3 worm cellular contexts compared by ENCODE assay signal in the genomic region with DNA sequence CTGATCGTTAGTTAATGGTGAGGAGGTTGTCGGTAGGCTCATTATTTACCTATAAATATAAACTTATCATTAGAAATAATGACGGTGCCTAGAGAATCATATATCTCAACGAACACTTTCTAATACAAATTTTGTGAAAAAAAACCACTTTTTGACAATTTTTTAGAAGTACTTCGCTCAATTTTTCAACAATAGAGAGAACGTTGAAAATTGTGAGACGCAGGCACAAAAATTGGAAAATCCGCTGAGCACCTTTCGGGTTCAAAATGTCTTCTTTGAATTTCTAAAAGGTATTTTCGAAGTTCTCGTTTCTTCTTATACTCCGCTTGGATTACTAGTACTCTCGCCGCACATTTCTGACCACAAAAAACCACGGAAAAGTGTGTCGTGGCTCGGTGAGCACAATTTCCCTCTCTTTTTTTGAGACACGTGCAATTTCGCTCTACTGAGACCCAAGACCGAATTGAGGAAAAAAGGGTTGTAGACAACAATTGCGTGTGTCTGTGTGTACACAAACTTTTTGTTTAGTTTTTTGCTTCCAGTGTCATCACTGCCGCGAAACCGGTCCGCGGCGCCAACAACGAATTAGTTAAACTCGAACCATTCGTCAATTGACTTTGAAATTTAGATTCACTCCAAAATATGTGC.
A peak's percentile ranks its signal among the peaks of the same experiment; 100 is the strongest.
TF ChIP-seq lines count a peak whose summit lies in the region.

A gene (minus strand): TSS at position 51 of the 648 bp plus-strand sequence.

TF ChIP-seq in whole organism, L1 larva, 84 proteins besides CTCF, POLR2A, EP300 and RAD21 (continued from another document and continues in another):
- no peak for TF ChIP-seq nhr-12 (tag; optimal IDR thresholded peaks at IDR 0.05; lab: Kevin White, UChicago)
- TF ChIP-seq aha-1 (tag; optimal IDR thresholded peaks at IDR 0.05; lab: Kevin White, UChicago) = no peak
- TF ChIP-seq pag-3 (tag; optimal IDR thresholded peaks at IDR 0.05; lab: Kevin White, UChicago; ENCODE audit: borderline replicate concordance, insufficient read depth) = no peak
- no peak for TF ChIP-seq pqm-1 (tag; optimal IDR thresholded peaks at IDR 0.05; lab: Kevin White, UChicago)
- no peak for TF ChIP-seq isw-1 (GFP tag; IDR thresholded peaks at IDR 0.05; lab: Robert Waterston, UW)
- no peak for TF ChIP-seq unc-86 (tag; optimal IDR thresholded peaks at IDR 0.05; lab: Kevin White, UChicago)
- TF ChIP-seq sptf-1 (tag; optimal IDR thresholded peaks at IDR 0.05; lab: Kevin White, UChicago) = no peak
- no peak for TF ChIP-seq efl-3 (GFP tag; optimal IDR thresholded peaks at IDR 0.05; lab: Kevin White, UChicago)
- no peak for TF ChIP-seq fkh-4 (tag; optimal IDR thresholded peaks at IDR 0.05; lab: Kevin White, UChicago; ENCODE audit: borderline replicate concordance)
- no peak for TF ChIP-seq ceh-88 (GFP tag; IDR thresholded peaks at IDR 0.05; lab: Robert Waterston, UW)
- TF ChIP-seq tbx-2 (tag; optimal IDR thresholded peaks at IDR 0.05; lab: Kevin White, UChicago) = peak; percentile 43
- TF ChIP-seq hlh-4 (tag; optimal IDR thresholded peaks at IDR 0.05; lab: Kevin White, UChicago) = no peak
- no peak for TF ChIP-seq lin-13 (GFP tag; optimal IDR thresholded peaks at IDR 0.05; lab: Kevin White, UChicago)
- no peak for TF ChIP-seq skn-1 (tag; optimal IDR thresholded peaks at IDR 0.05; lab: Kevin White, UChicago)
- no peak for TF ChIP-seq pax-3 (tag; optimal IDR thresholded peaks at IDR 0.05; lab: Kevin White, UChicago)
- TF ChIP-seq mdl-1 (tag; optimal IDR thresholded peaks at IDR 0.05; lab: Kevin White, UChicago) = peak in 1 of 2 experiments; percentile 64
- no peak for TF ChIP-seq unc-98 (GFP tag; IDR thresholded peaks at IDR 0.05; lab: Robert Waterston, UW)
- TF ChIP-seq ces-1 (GFP tag; optimal IDR thresholded peaks at IDR 0.05; lab: Kevin White, UChicago) = no peak
- no peak for TF ChIP-seq ama-1 (optimal IDR thresholded peaks at IDR 0.05; lab: Kevin White, UChicago)
- TF ChIP-seq ceh-8 (GFP tag; optimal IDR thresholded peaks at IDR 0.05; lab: Kevin White, UChicago) = no peak
- TF ChIP-seq C34B4.2 (tag; optimal IDR thresholded peaks at IDR 0.05; lab: Kevin White, UChicago) = no peak
- no peak for TF ChIP-seq zip-4 (GFP tag; optimal IDR thresholded peaks at IDR 0.05; lab: Kevin White, UChicago)
- TF ChIP-seq unc-130 (tag; optimal IDR thresholded peaks at IDR 0.05; lab: Kevin White, UChicago) = no peak
- no peak for TF ChIP-seq unc-30 (tag; optimal IDR thresholded peaks at IDR 0.05; lab: Kevin White, UChicago)
- TF ChIP-seq dpl-1 (GFP tag; optimal IDR thresholded peaks at IDR 0.05; lab: Kevin White, UChicago) = peak in 2 of 3 experiments; percentile 2 to 35
- no peak for TF ChIP-seq sup-37 (GFP tag; optimal IDR thresholded peaks at IDR 0.05; lab: Kevin White, UChicago)
- no peak for TF ChIP-seq egl-27 (tag; optimal IDR thresholded peaks at IDR 0.05; lab: Kevin White, UChicago)
- peak; percentile 5 for TF ChIP-seq xbp-1 (tag; optimal IDR thresholded peaks at IDR 0.05; lab: Kevin White, UChicago)
- TF ChIP-seq nhr-47 (tag; optimal IDR thresholded peaks at IDR 0.05; lab: Kevin White, UChicago) = no peak
- TF ChIP-seq fkh-8 (tag; optimal IDR thresholded peaks at IDR 0.05; lab: Kevin White, UChicago) = peak; percentile 47
- TF ChIP-seq alr-1 (tag; optimal IDR thresholded peaks at IDR 0.05; lab: Kevin White, UChicago; ENCODE audit: borderline replicate concordance) = no peak
- TF ChIP-seq grh-1 (GFP tag; IDR thresholded peaks at IDR 0.05; lab: Robert Waterston, UW) = peak; percentile 41; the same call in 1 of the 2 replicates
- TF ChIP-seq tlp-1 (tag; optimal IDR thresholded peaks at IDR 0.05; lab: Kevin White, UChicago) = no peak
- TF ChIP-seq nhr-19 (GFP tag; conservative IDR thresholded peaks at IDR 0.05; lab: Robert Waterston, UW) = no peak; the same call in 1 of the 2 replicates
- peak; percentile 41 for TF ChIP-seq nhr-71 (tag; optimal IDR thresholded peaks at IDR 0.05; lab: Kevin White, UChicago)
- no peak for TF ChIP-seq dsc-1 (tag; optimal IDR thresholded peaks at IDR 0.05; lab: Kevin White, UChicago)
- TF ChIP-seq fkh-10 (GFP tag; optimal IDR thresholded peaks at IDR 0.05; lab: Kevin White, UChicago) = no peak
- TF ChIP-seq rnt-1 (tag; optimal IDR thresholded peaks at IDR 0.05; lab: Kevin White, UChicago) = no peak
- TF ChIP-seq F16B12.6 (tag; optimal IDR thresholded peaks at IDR 0.05; lab: Kevin White, UChicago) = peak; percentile 24
- no peak for TF ChIP-seq Y116A8C.19 (tag; optimal IDR thresholded peaks at IDR 0.05; lab: Kevin White, UChicago; ENCODE audit: borderline replicate concordance)
- TF ChIP-seq nhr-76 (tag; optimal IDR thresholded peaks at IDR 0.05; lab: Kevin White, UChicago) = no peak
- peak; percentile 35 for TF ChIP-seq mef-2 (tag; optimal IDR thresholded peaks at IDR 0.05; lab: Kevin White, UChicago)

TF ChIP-seq in whole organism, L2 larva, 48 proteins besides CTCF, POLR2A, EP300 and RAD21 (continued from another document):
- TF ChIP-seq ceh-82 (tag; optimal IDR thresholded peaks at IDR 0.05; lab: Kevin White, UChicago) (no peak), egl-27 (tag; optimal IDR thresholded peaks at IDR 0.05; lab: Kevin White, UChicago) (no peak), nhr-23 (tag; optimal IDR thresholded peaks at IDR 0.05; lab: Kevin White, UChicago) (no peak), C34F6.9 (tag; optimal IDR thresholded peaks at IDR 0.05; lab: Kevin White, UChicago) (peak; percentile 46), nhr-77 (tag; optimal IDR thresholded peaks at IDR 0.05; lab: Kevin White, UChicago) (no peak), lsy-2 (tag; optimal IDR thresholded peaks at IDR 0.05; lab: Kevin White, UChicago) (peak in 1 of 2 experiments; percentile 28), ama-1 (optimal IDR thresholded peaks at IDR 0.05; lab: Kevin White, UChicago) (no peak)
TF ChIP-seq in whole organism, L2 larva: peak in this region for 11.

TF ChIP-seq in whole organism, L4 larva, 104 proteins besides CTCF, POLR2A, EP300 and RAD21 (continued from another document):
- TF ChIP-seq ztf-11 (tag; optimal IDR thresholded peaks at IDR 0.05; lab: Kevin White, UChicago) (no peak), ces-1 (GFP tag; optimal IDR thresholded peaks at IDR 0.05; lab: Kevin White, UChicago) (no peak), hlh-30 (tag; optimal IDR thresholded peaks at IDR 0.05; lab: Kevin White, UChicago; ENCODE audit: insufficient read depth) (peak; percentile 63), mxl-2 (GFP tag; conservative IDR thresholded peaks at IDR 0.05; lab: Robert Waterston, UW) (no peak), Y75B8A.6 (GFP tag; IDR thresholded peaks at IDR 0.05; lab: Robert Waterston, UW) (no peak), nhr-42 (GFP tag; IDR thresholded peaks at IDR 0.05; lab: Robert Waterston, UW) (no peak), ama-1 (optimal IDR thresholded peaks at IDR 0.05; lab: Kevin White, UChicago) (no peak), lin-39 (tag; optimal IDR thresholded peaks at IDR 0.05; lab: Kevin White, UChicago) (no peak), snpc-1.2 (GFP tag; IDR thresholded peaks at IDR 0.05; lab: Robert Waterston, UW) (no peak)
